Worm (Caenorhabditis elegans) whole organism, L4/young adult: ENCODE results near the gene ceh-43.

ENCODE experiments used
- W03F9.2 ChIP-seq: fragments of 150-350 bp; optimal IDR thresholded peaks from 2 replicates; lab custom pipeline; 2014; ENCODE audit warnings: missing biosample characterization, missing genetic modification characterization
- him-1 ChIP-seq: sonication (generic microtip); optimal IDR thresholded peaks from 2 replicates; lab custom pipeline; 2016; ENCODE audit warnings: missing genotype, missing genetic modification reagents, missing genetic modification characterization, missing compliant biosample characterization

DNA sequence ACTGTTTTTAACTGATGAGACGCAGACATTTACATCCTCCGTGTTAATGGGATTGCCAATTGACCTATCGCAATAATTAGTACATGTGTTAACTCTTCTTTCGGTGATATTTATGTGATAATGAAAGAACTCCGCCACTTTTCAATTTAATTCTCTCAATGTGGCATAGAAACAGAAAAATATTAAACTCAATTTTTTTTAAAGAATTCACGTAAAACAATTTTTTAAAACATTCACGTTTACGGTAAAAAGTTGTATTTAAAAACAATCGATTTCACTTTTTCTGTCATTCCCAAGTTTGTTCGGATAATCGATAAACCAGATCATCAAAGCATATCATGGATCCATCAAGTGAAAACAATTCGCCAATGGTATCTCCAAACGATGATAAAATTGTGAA, 19.1 kb upstream of the ceh-43 start, which contains the start of gene mstr-2:
- no peak for TF ChIP-seq him-1
- no peak for TF ChIP-seq W03F9.2
